Worm (Caenorhabditis elegans) whole organism, early embryonic: Measurements from ENCODE around the gene Y108G3AL.2.

Source experiments
- B0310.2 ChIP-seq: sonication (generic microtip); optimal IDR thresholded peaks from 2 replicates; lab custom pipeline; 2016; ENCODE audit warnings: mild to moderate bottlenecking, missing genetic modification characterization, missing compliant biosample characterization
- F13C5.2 ChIP-seq: sonication (generic microtip); optimal IDR thresholded peaks from 2 replicates; lab custom pipeline; 2017; ENCODE audit warnings: mild to moderate bottlenecking, missing genetic modification characterization, inconsistent platforms, missing compliant biosample characterization
- aly-1 ChIP-seq: sonication (generic microtip); optimal IDR thresholded peaks from 2 replicates; lab custom pipeline; 2016; ENCODE audit warnings: missing genetic modification characterization, missing compliant biosample characterization
- ama-1 ChIP-seq: fragments of 150-350 bp; optimal IDR thresholded peaks from 2 replicates; lab custom pipeline; 2014
- ceh-13 ChIP-seq: fragments of 200-800 bp; sonication (Bioruptor generic); optimal IDR thresholded peaks from 2 replicates; lab custom pipeline; 2018; ENCODE audit warnings: mild to moderate bottlenecking, missing genetic modification characterization, missing compliant biosample characterization
- flt-1 ChIP-seq: fragments of 200-800 bp; sonication (Bioruptor generic); IDR thresholded peaks from 2 replicates; pipeline ENCODE4 v1.3.6; 2022; ENCODE audit warnings: missing genetic modification characterization, missing compliant biosample characterization
- hmbx-1 ChIP-seq: sonication (generic microtip); optimal IDR thresholded peaks from 2 replicates; lab custom pipeline; 2016; ENCODE audit warnings: mild to moderate bottlenecking, missing genetic modification characterization, missing compliant biosample characterization
- hmg-4 ChIP-seq: fragments of 200-800 bp; sonication (Bioruptor generic); optimal IDR thresholded peaks from 2 replicates; lab custom pipeline; 2018; ENCODE audit warnings: mild to moderate bottlenecking, missing genetic modification characterization, missing compliant biosample characterization
- hnd-1 ChIP-seq: sonication (generic microtip); optimal IDR thresholded peaks from 2 replicates; lab custom pipeline; 2016; ENCODE audit warnings: missing genetic modification characterization, missing compliant biosample characterization
- tbx-11 ChIP-seq: fragments of 200-800 bp; sonication (Bioruptor generic); IDR thresholded peaks from 2 replicates; pipeline ENCODE4 v1.3.6; 2022; ENCODE audit warnings: missing genetic modification characterization, missing compliant biosample characterization
- tbx-37 ChIP-seq: fragments of 200-800 bp; sonication (Bioruptor generic); conservative IDR thresholded peaks from 2 replicates; pipeline ENCODE4 v1.3.6; 2022; ENCODE audit warnings: missing genetic modification reagents, missing genetic modification characterization, missing compliant biosample characterization

DNA sequence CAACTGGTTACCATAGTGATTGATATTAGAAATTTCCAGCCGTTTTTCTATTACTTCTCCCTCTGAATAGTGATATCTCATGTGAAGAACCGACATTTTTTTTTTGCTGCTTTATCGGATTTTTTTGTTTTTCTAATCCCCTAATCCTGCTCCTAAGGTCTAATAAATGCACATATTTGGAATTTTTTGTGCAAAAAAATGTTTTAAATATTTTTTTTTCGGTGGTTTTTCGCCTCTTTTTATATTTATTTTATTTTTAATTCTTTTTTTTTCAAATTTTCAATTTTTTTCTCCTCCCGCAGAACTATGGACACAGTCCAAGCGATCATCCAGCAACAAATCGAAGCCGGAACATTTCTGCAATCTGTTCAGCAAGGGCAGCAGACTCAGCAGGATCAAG is at the start of gene Y108G3AL.2:
- TF ChIP-seq aly-1 (tag; lab: Kevin White, UChicago) (no peak), ama-1 (lab: Kevin White, UChicago) (no peak), B0310.2 (tag; lab: Kevin White, UChicago) (no peak), tbx-37 (GFP tag; lab: Robert Waterston, UW) (no peak), hmbx-1 (tag; lab: Kevin White, UChicago) (no peak), hnd-1 (tag; lab: Kevin White, UChicago) (no peak), flt-1 (GFP tag; lab: Robert Waterston, UW) (no peak), F13C5.2 (tag; lab: Kevin White, UChicago) (no peak), tbx-11 (GFP tag; lab: Robert Waterston, UW) (no peak), hmg-4 (GFP tag; lab: Kevin White, UChicago) (no peak), ceh-13 (GFP tag; lab: Kevin White, UChicago) (no peak)
